Fruit fly (Drosophila melanogaster) whole organism, embryonic: ENCODE data around the gene Acyp2.

ENCODE experiments used
- ATbp ChIP-seq: fragments of 200-800 bp; sonication (Bioruptor generic); optimal IDR thresholded peaks from 2 replicates; lab custom pipeline; 2017; ENCODE audit warnings: missing biosample characterization, mild to moderate bottlenecking, missing genetic modification characterization, missing genetic modification reagents
- Adf1 ChIP-seq: fragments of 200-800 bp; sonication (Bioruptor generic); IDR thresholded peaks from 2 replicates; pipeline ENCODE4 v1.3.6; 2022; ENCODE audit warnings: missing biosample characterization, missing genetic modification characterization
- Bgb ChIP-seq: fragments of 200-800 bp; sonication (Bioruptor generic); IDR thresholded peaks from 2 replicates; pipeline ENCODE4 v1.3.6; 2022; ENCODE audit warnings: missing biosample characterization, missing genetic modification characterization; ENCODE audit not compliant: partially characterized antibody
- CG11560 ChIP-seq: fragments of 200-800 bp; sonication (Bioruptor generic); IDR thresholded peaks from 3 replicates; pipeline ENCODE4 v1.3.6; 2022; ENCODE audit warnings: missing biosample characterization, missing genetic modification characterization
- CG13287 ChIP-seq: fragments of 200-800 bp; sonication (Bioruptor generic); IDR thresholded peaks from 2 replicates; pipeline ENCODE4 v1.3.6; 2022; ENCODE audit warnings: missing biosample characterization, missing genetic modification characterization; ENCODE audit not compliant: partially characterized antibody
- CG14441 ChIP-seq: fragments of 200-800 bp; sonication (Bioruptor generic); IDR thresholded peaks from 2 replicates; pipeline ENCODE4 v1.3.6; 2022; ENCODE audit warnings: missing biosample characterization, missing genetic modification characterization
- CG15479 ChIP-seq: fragments of 200-800 bp; sonication (Bioruptor generic); optimal IDR thresholded peaks from 3 replicates; lab custom pipeline; 2019; ENCODE audit warnings: missing biosample characterization, mild to moderate bottlenecking, missing genetic modification characterization, moderate library complexity
- CG15601 ChIP-seq: fragments of 200-800 bp; sonication (Bioruptor generic); optimal IDR thresholded peaks from 3 replicates; lab custom pipeline; 2019; ENCODE audit warnings: missing biosample characterization, mild to moderate bottlenecking, missing genetic modification characterization, moderate library complexity
- CG17612 ChIP-seq: fragments of 200-800 bp; sonication (Bioruptor generic); IDR thresholded peaks from 2 replicates; pipeline ENCODE4 v1.3.6; 2022; ENCODE audit warnings: missing biosample characterization, missing genetic modification characterization
- CG31441 ChIP-seq: fragments of 200-800 bp; sonication (Bioruptor generic); IDR thresholded peaks from 2 replicates; pipeline ENCODE4 v1.3.6; 2022; ENCODE audit warnings: missing biosample characterization, missing genetic modification characterization
- CG33557 ChIP-seq: fragments of 200-800 bp; sonication (Bioruptor generic); optimal IDR thresholded peaks from 2 replicates; lab custom pipeline; 2019; ENCODE audit warnings: missing biosample characterization, mild to moderate bottlenecking, missing genetic modification characterization, moderate library complexity
- CG42726 ChIP-seq: fragments of 200-800 bp; sonication (Bioruptor generic); IDR thresholded peaks from 2 replicates; pipeline ENCODE4 v1.3.6; 2022; ENCODE audit warnings: missing biosample characterization, missing genetic modification characterization; ENCODE audit not compliant: partially characterized antibody
- CG4404 ChIP-seq: fragments of 200-800 bp; sonication (Bioruptor generic); IDR thresholded peaks from 2 replicates; pipeline ENCODE4 v1.3.6; 2022; ENCODE audit warnings: missing biosample characterization, missing genetic modification characterization
- CG4854 ChIP-seq: fragments of 200-800 bp; sonication (Bioruptor generic); optimal IDR thresholded peaks from 2 replicates; lab custom pipeline; 2016; ENCODE audit warnings: missing biosample characterization, missing genetic modification characterization, inconsistent platforms
- CG6272 ChIP-seq: fragments of 200-800 bp; sonication (Bioruptor generic); IDR thresholded peaks from 2 replicates; pipeline ENCODE4 v1.3.6; 2022; ENCODE audit warnings: missing biosample characterization, missing genetic modification characterization
- CG6689 ChIP-seq: fragments of 200-800 bp; sonication (Bioruptor generic); IDR thresholded peaks from 2 replicates; pipeline ENCODE4 v1.3.6; 2022; ENCODE audit warnings: missing biosample characterization, missing genetic modification characterization
- CG7372 ChIP-seq: fragments of 200-800 bp; sonication (Bioruptor generic); IDR thresholded peaks from 2 replicates; pipeline ENCODE4 v1.3.6; 2022; ENCODE audit warnings: missing biosample characterization, missing genetic modification characterization
- CG7963 ChIP-seq: fragments of 200-800 bp; sonication (Bioruptor generic); IDR thresholded peaks from 3 replicates; pipeline ENCODE4 v1.3.6; 2022; ENCODE audit warnings: missing biosample characterization, missing genetic modification characterization; ENCODE audit not compliant: partially characterized antibody
- CG8924 ChIP-seq: fragments of 200-800 bp; optimal IDR thresholded peaks from 3 replicates; lab custom pipeline; 2019; ENCODE audit warnings: missing biosample characterization, mild to moderate bottlenecking, missing genetic modification characterization, moderate library complexity
- CG9797 ChIP-seq: fragments of 200-800 bp; sonication (Bioruptor generic); optimal IDR thresholded peaks from 3 replicates; lab custom pipeline; 2018; ENCODE audit warnings: missing biosample characterization, mild to moderate bottlenecking, missing genetic modification characterization
- CHES-1-like ChIP-seq: fragments of 200-800 bp; sonication (Bioruptor generic); optimal IDR thresholded peaks from 2 replicates; lab custom pipeline; 2016; ENCODE audit warnings: missing biosample characterization, missing genetic modification characterization
- CTCF ChIP-seq: fragments of 200-800 bp; sonication (Bioruptor generic); optimal IDR thresholded peaks from 2 replicates; lab custom pipeline; 2017; ENCODE audit warnings: missing biosample characterization, mild to moderate bottlenecking, missing genetic modification characterization, moderate library complexity
- D ChIP-seq, 2 experiments: fragments of 200-800 bp in 1 of 2; fragments of >200 bp in 1 of 2; sonication (Bioruptor generic) in 1 of 2; optimal IDR thresholded peaks; 2 replicates in 1 of 2; 3 replicates in 1 of 2; lab custom pipeline; 2017; ENCODE audit warnings: mild to moderate bottlenecking in 1 of 2, missing biosample characterization in 1 of 2, missing genetic modification characterization in 1 of 2, missing genetic modification reagents in 1 of 2
- Fer1 ChIP-seq: fragments of 200-800 bp; sonication (Bioruptor generic); optimal IDR thresholded peaks from 2 replicates; lab custom pipeline; 2017; ENCODE audit warnings: missing biosample characterization, mild to moderate bottlenecking, missing genetic modification characterization
- GATAe ChIP-seq: fragments of 200-800 bp; sonication (Bioruptor generic); conservative IDR thresholded peaks from 2 replicates; pipeline ENCODE4 v1.3.6; 2022; ENCODE audit warnings: missing biosample characterization, missing genetic modification characterization
- HLH54F ChIP-seq: fragments of 200-800 bp; sonication (Bioruptor generic); optimal IDR thresholded peaks from 3 replicates; lab custom pipeline; 2016; ENCODE audit warnings: missing biosample characterization, missing genetic modification characterization
- Lhr ChIP-seq: fragments of 200-800 bp; sonication (Bioruptor generic); optimal IDR thresholded peaks from 3 replicates; lab custom pipeline; 2017; ENCODE audit warnings: mild to moderate bottlenecking, missing biosample characterization, missing genetic modification reagents, missing genetic modification characterization
- Opbp ChIP-seq: fragments of 200-800 bp; sonication (Bioruptor generic); IDR thresholded peaks from 3 replicates; pipeline ENCODE4 v1.3.6; 2022; ENCODE audit warnings: missing biosample characterization, missing genetic modification characterization; ENCODE audit not compliant: partially characterized antibody
- Rfx ChIP-seq: fragments of 200-800 bp; sonication (Bioruptor generic); IDR thresholded peaks from 2 replicates; pipeline ENCODE4 v1.3.6; 2022; ENCODE audit warnings: missing biosample characterization, missing genetic modification characterization
- Xbp1 ChIP-seq: fragments of 200-800 bp; sonication (Bioruptor generic); optimal IDR thresholded peaks from 3 replicates; lab custom pipeline; 2016; ENCODE audit warnings: missing biosample characterization, mild to moderate bottlenecking, missing genetic modification characterization
- ac ChIP-seq: fragments of 200-800 bp; sonication (Bioruptor generic); optimal IDR thresholded peaks from 3 replicates; lab custom pipeline; 2017; ENCODE audit warnings: missing biosample characterization, mild to moderate bottlenecking, missing genetic modification characterization
- amos ChIP-seq: fragments of 200-800 bp; sonication (Bioruptor generic); IDR thresholded peaks from 2 replicates; pipeline ENCODE4 v1.3.6; 2022; ENCODE audit warnings: missing biosample characterization, missing genetic modification characterization; ENCODE audit not compliant: partially characterized antibody
- ato ChIP-seq: fragments of 200-800 bp; sonication (Bioruptor generic); IDR thresholded peaks from 2 replicates; pipeline ENCODE4 v1.3.6; 2022; ENCODE audit warnings: missing biosample characterization, missing genetic modification characterization; ENCODE audit not compliant: partially characterized antibody
- cg ChIP-seq: fragments of 200-800 bp; sonication (Bioruptor generic); optimal IDR thresholded peaks from 3 replicates; lab custom pipeline; 2019; ENCODE audit warnings: missing biosample characterization, mild to moderate bottlenecking, missing genetic modification characterization, moderate library complexity
- crp ChIP-seq, 2 experiments: fragments of 200-800 bp; sonication (Bioruptor generic); optimal IDR thresholded peaks; 2 replicates in 1 of 2; 3 replicates in 1 of 2; lab custom pipeline; 2017; ENCODE audit warnings: missing biosample characterization in 2 of 2, missing genetic modification characterization in 2 of 2, mild to moderate bottlenecking in 1 of 2, moderate library complexity in 1 of 2
- disco-r ChIP-seq: fragments of 200-800 bp; sonication (Bioruptor generic); optimal IDR thresholded peaks from 2 replicates; lab custom pipeline; 2016; ENCODE audit warnings: missing biosample characterization, missing genetic modification characterization
- ems ChIP-seq: fragments of 200-800 bp; sonication (Bioruptor generic); optimal IDR thresholded peaks from 3 replicates; lab custom pipeline; 2016; ENCODE audit warnings: missing biosample characterization, missing genetic modification characterization
- esg ChIP-seq: fragments of 200-800 bp; sonication (Bioruptor generic); conservative IDR thresholded peaks from 2 replicates; pipeline ENCODE4 v1.3.6; 2022; ENCODE audit warnings: missing biosample characterization, missing genetic modification characterization
- eve ChIP-seq, 2 experiments: fragments of >200 bp; optimal IDR thresholded peaks; 2 replicates each; lab custom pipeline; 2017; ENCODE audit warnings: missing biosample characterization in 2 of 2, missing genetic modification characterization in 2 of 2
- ftz-f1 ChIP-seq: fragments of 200-800 bp; sonication (Bioruptor generic); optimal IDR thresholded peaks from 2 replicates; lab custom pipeline; 2016; ENCODE audit warnings: missing biosample characterization, missing genetic modification characterization
- lbe ChIP-seq: fragments of 200-800 bp; sonication (Bioruptor generic); optimal IDR thresholded peaks from 2 replicates; lab custom pipeline; 2016; ENCODE audit warnings: missing biosample characterization, mild to moderate bottlenecking, missing genetic modification characterization
- rib ChIP-seq: fragments of 200-800 bp; sonication (Bioruptor generic); IDR thresholded peaks from 2 replicates; pipeline ENCODE4 v1.3.6; 2022; ENCODE audit warnings: missing biosample characterization, missing genetic modification characterization
- sens-2 ChIP-seq: fragments of 200-800 bp; sonication (Bioruptor generic); IDR thresholded peaks from 2 replicates; pipeline ENCODE4 v1.3.6; 2022; ENCODE audit warnings: missing biosample characterization, missing genetic modification characterization
- slbo ChIP-seq: fragments of 200-800 bp; sonication (Bioruptor generic); IDR thresholded peaks from 2 replicates; pipeline ENCODE4 v1.3.6; 2022; ENCODE audit warnings: missing biosample characterization, missing genetic modification characterization
- sqz ChIP-seq: fragments of 200-800 bp; sonication (Bioruptor generic); optimal IDR thresholded peaks from 3 replicates; lab custom pipeline; 2018; ENCODE audit warnings: missing biosample characterization, mild to moderate bottlenecking, missing genetic modification characterization
- tio ChIP-seq: fragments of 200-800 bp; sonication (Bioruptor generic); optimal IDR thresholded peaks from 2 replicates; lab custom pipeline; 2017; ENCODE audit warnings: missing biosample characterization, missing genetic modification characterization, inconsistent platforms
- vnd ChIP-seq: fragments of 200-800 bp; sonication (Bioruptor generic); IDR thresholded peaks from 3 replicates; pipeline ENCODE4 v1.3.6; 2022; ENCODE audit warnings: missing biosample characterization, missing genetic modification characterization; ENCODE audit not compliant: partially characterized antibody
- wdn ChIP-seq: fragments of 200-800 bp; sonication (Bioruptor generic); IDR thresholded peaks from 2 replicates; pipeline ENCODE4 v1.3.6; 2022; ENCODE audit warnings: missing biosample characterization, missing genetic modification characterization
- wor ChIP-seq: fragments of 200-800 bp; sonication (Bioruptor generic); IDR thresholded peaks from 2 replicates; pipeline ENCODE4 v1.3.6; 2022; ENCODE audit warnings: missing biosample characterization, missing genetic modification characterization

Gene Acyp2

dm6 chr3R:15793372-15793802 lies 899 bp downstream of the Acyp2 start, which contains the start of gene nsl1 (continued):
- TF ChIP-seq ftz-f1 (GFP tag; lab: Kevin White, UChicago): peak; percentile 44
- TF ChIP-seq ems (GFP tag; lab: Kevin White, UChicago): peak; percentile 20
- peak; percentile 58 for TF ChIP-seq Lhr (GFP tag; lab: Kevin White, UChicago)
- TF ChIP-seq ato (GFP tag; lab: Robert Waterston, UW): peak; percentile 93
- 0 out of 2 replicates have a peak, but pooled peaks have one; percentile 18 for TF ChIP-seq wor (GFP tag; lab: Robert Waterston, UW)
- peak; percentile 97 for TF ChIP-seq CG11560 (tag; lab: Robert Waterston, UW)
- peak; percentile 79 for TF ChIP-seq lbe (GFP tag; lab: Kevin White, UChicago)
- TF ChIP-seq Opbp (GFP tag; lab: Robert Waterston, UW): peak; percentile 96
- peak; percentile 33; the same call in 1 of the 2 replicates for TF ChIP-seq wdn (GFP tag; lab: Robert Waterston, UW)
- 0 out of 2 replicates have a peak, but pooled peaks have one; percentile 24 for TF ChIP-seq CG14441 (GFP tag; lab: Robert Waterston, UW)
- TF ChIP-seq CG8924 (tag; lab: Kevin White, UChicago): peak; percentile 50
- TF ChIP-seq CG13287 (GFP tag; lab: Robert Waterston, UW): peak; percentile 96
- TF ChIP-seq esg (GFP tag; lab: Robert Waterston, UW): 0 out of 2 replicates have a peak, but pooled peaks have one; percentile 6
- TF ChIP-seq CG4404 (GFP tag; lab: Robert Waterston, UW): peak; percentile 38; the same call in 1 of the 2 replicates
- no peak; the same call in 1 of the 2 replicates for TF ChIP-seq GATAe (GFP tag; lab: Robert Waterston, UW)
- no peak for TF ChIP-seq HLH54F (GFP tag; lab: Kevin White, UChicago)
- peak; percentile 69 for TF ChIP-seq rib (GFP tag; lab: Robert Waterston, UW)
- peak; percentile 47 for TF ChIP-seq CTCF
- TF ChIP-seq slbo (GFP tag; lab: Robert Waterston, UW): peak; percentile 51; the same call in 1 of the 2 replicates
- no peak for TF ChIP-seq ac (GFP tag; lab: Kevin White, UChicago)
- no peak for TF ChIP-seq tio
- peak; percentile 39 for TF ChIP-seq Fer1
- peak; percentile 42 for TF ChIP-seq CG33557 (GFP tag; lab: Kevin White, UChicago)
- no peak for TF ChIP-seq sqz (GFP tag; lab: Kevin White, UChicago)
- peak; percentile 94 for TF ChIP-seq CG7963 (GFP tag; lab: Robert Waterston, UW)
- no peak for TF ChIP-seq eve (GFP tag; optimal IDR thresholded peaks at IDR 0.05; lab: Kevin White, UChicago)
- TF ChIP-seq CG31441 (GFP tag; lab: Robert Waterston, UW): 0 out of 2 replicates have a peak, but pooled peaks have one; percentile 31
- no peak for TF ChIP-seq CG4854 (GFP tag; lab: Kevin White, UChicago)
- no peak for TF ChIP-seq CG7372 (GFP tag; lab: Robert Waterston, UW)
- TF ChIP-seq Adf1 (GFP tag; lab: Robert Waterston, UW): peak; percentile 81
- TF ChIP-seq cg (GFP tag; lab: Kevin White, UChicago): no peak
- TF ChIP-seq CG17612 (GFP tag; lab: Robert Waterston, UW): no peak
- TF ChIP-seq crp (GFP tag; optimal IDR thresholded peaks at IDR 0.05; lab: Kevin White, UChicago): peak in 1 of 2 experiments; percentile 5
- no peak for TF ChIP-seq ATbp (GFP tag; lab: Kevin White, UChicago)
- no peak for TF ChIP-seq disco-r (GFP tag; lab: Kevin White, UChicago)
- peak; percentile 56; the same call in 1 of the 2 replicates for TF ChIP-seq Rfx
- peak; percentile 94 for TF ChIP-seq CG42726 (GFP tag; lab: Robert Waterston, UW)
- TF ChIP-seq vnd (GFP tag; lab: Robert Waterston, UW): peak; percentile 98
- TF ChIP-seq Bgb: peak; percentile 97
- no peak for TF ChIP-seq D (optimal IDR thresholded peaks at IDR 0.05; lab: Kevin White, UChicago)
- no peak for TF ChIP-seq D (GFP tag; optimal IDR thresholded peaks at IDR 0.05; lab: Kevin White, UChicago)
- TF ChIP-seq sens-2: no peak
- TF ChIP-seq Xbp1: peak; percentile 55
- no peak for TF ChIP-seq CG15479 (GFP tag; lab: Kevin White, UChicago)
- TF ChIP-seq CG15601 (tag; lab: Kevin White, UChicago): peak; percentile 22
- peak; percentile 54 for TF ChIP-seq CG9797
- peak; percentile 63 for TF ChIP-seq CG6272 (GFP tag; lab: Robert Waterston, UW)
- peak; percentile 97 for TF ChIP-seq amos (GFP tag; lab: Robert Waterston, UW)
- TF ChIP-seq CG6689 (GFP tag; lab: Robert Waterston, UW): peak; percentile 47; the same call in 1 of the 2 replicates
- TF ChIP-seq CHES-1-like (GFP tag; lab: Kevin White, UChicago): no peak
